Worm (Caenorhabditis elegans) whole organism, L2 larva: ENCODE results near the gene lgc-48.

Experiments used
- alr-1 ChIP-seq: fragments of 150-350 bp; optimal IDR thresholded peaks from 2 replicates; lab custom pipeline; 2014; ENCODE audit warnings: missing biosample characterization, missing genetic modification characterization
- fos-1 ChIP-seq: fragments of 150-350 bp; optimal IDR thresholded peaks from 2 replicates; lab custom pipeline; 2014; ENCODE audit warnings: missing biosample characterization, missing genetic modification characterization
- nhr-237 ChIP-seq: fragments of 150-350 bp; optimal IDR thresholded peaks from 2 replicates; lab custom pipeline; 2014; ENCODE audit warnings: missing biosample characterization, missing genetic modification characterization
- nhr-77 ChIP-seq: fragments of 150-350 bp; optimal IDR thresholded peaks from 2 replicates; lab custom pipeline; 2014; ENCODE audit warnings: missing biosample characterization, missing genetic modification characterization
- skn-1 ChIP-seq: sonication (generic microtip); optimal IDR thresholded peaks from 2 replicates; lab custom pipeline; 2017; ENCODE audit warnings: missing biosample characterization, missing genetic modification characterization
- unc-39 ChIP-seq: fragments of 150-350 bp; optimal IDR thresholded peaks from 2 replicates; lab custom pipeline; 2014; ENCODE audit warnings: missing biosample characterization, missing genetic modification characterization
- zag-1 ChIP-seq: fragments of 150-350 bp; optimal IDR thresholded peaks from 2 replicates; lab custom pipeline; 2014; ENCODE audit warnings: missing biosample characterization, missing genetic modification characterization

- TF ChIP-seq alr-1 (tag; lab: Kevin White, UChicago) (no peak), skn-1 (no peak), zag-1 (tag; lab: Kevin White, UChicago) (no peak), fos-1 (tag; lab: Kevin White, UChicago) (no peak), unc-39 (no peak), nhr-237 (tag; lab: Kevin White, UChicago) (no peak), nhr-77 (tag; lab: Kevin White, UChicago) (no peak)
Observed at ce11 chrV:13317911-13318502, 22.0 kb upstream of the lgc-48 start, which contains the start of the genes col-161 and srh-18.
